Worm (Caenorhabditis elegans) whole organism, late embryonic: ENCODE measurements around the gene cdc-48.2.

Source experiments
- C38D4.7 ChIP-seq: fragments of 200-800 bp; sonication (Bioruptor generic); optimal IDR thresholded peaks from 2 replicates; lab custom pipeline; 2018; ENCODE audit warnings: mild to moderate bottlenecking, missing genetic modification characterization, moderate library complexity, missing compliant biosample characterization
- T23F11.4 ChIP-seq: fragments of 200-800 bp; sonication (Bioruptor generic); optimal IDR thresholded peaks from 2 replicates; lab custom pipeline; 2018; ENCODE audit warnings: mild to moderate bottlenecking, missing genetic modification characterization, missing compliant biosample characterization
- Y22D7AL.16 ChIP-seq: sonication (generic microtip); optimal IDR thresholded peaks from 2 replicates; lab custom pipeline; 2016; ENCODE audit warnings: missing genetic modification characterization, missing compliant biosample characterization
- ahr-1 ChIP-seq: sonication (generic microtip); optimal IDR thresholded peaks from 2 replicates; lab custom pipeline; 2016; ENCODE audit warnings: missing genetic modification characterization, missing compliant biosample characterization
- ama-1 ChIP-seq: fragments of 150-350 bp; optimal IDR thresholded peaks from 2 replicates; lab custom pipeline; 2014
- ceh-14 ChIP-seq: sonication (generic microtip); optimal IDR thresholded peaks from 2 replicates; lab custom pipeline; 2016; ENCODE audit warnings: missing genotype, missing genetic modification characterization, missing compliant biosample characterization
- ceh-19 ChIP-seq: fragments of 200-800 bp; sonication (Bioruptor generic); optimal IDR thresholded peaks from 2 replicates; lab custom pipeline; 2018; ENCODE audit warnings: mild to moderate bottlenecking, missing genetic modification characterization, missing compliant biosample characterization
- ceh-22 ChIP-seq: sonication (generic microtip); optimal IDR thresholded peaks from 2 replicates; lab custom pipeline; 2017; ENCODE audit warnings: missing biosample characterization, missing genetic modification characterization
- ceh-24 ChIP-seq: sonication (generic microtip); optimal IDR thresholded peaks from 2 replicates; lab custom pipeline; 2016; ENCODE audit warnings: mild to moderate bottlenecking, missing genetic modification characterization, missing compliant biosample characterization
- ceh-34 ChIP-seq: sonication (generic microtip); optimal IDR thresholded peaks from 2 replicates; lab custom pipeline; 2016; ENCODE audit warnings: mild to moderate bottlenecking, missing genetic modification characterization, missing compliant biosample characterization
- ceh-6 ChIP-seq: fragments of 200-800 bp; sonication (Bioruptor generic); optimal IDR thresholded peaks from 2 replicates; lab custom pipeline; 2018; ENCODE audit warnings: mild to moderate bottlenecking, missing genetic modification characterization, missing compliant biosample characterization
- che-1 ChIP-seq: sonication (generic microtip); optimal IDR thresholded peaks from 2 replicates; lab custom pipeline; 2016; ENCODE audit warnings: mild to moderate bottlenecking, missing genetic modification characterization, missing compliant biosample characterization
- dve-1 ChIP-seq: sonication (generic microtip); optimal IDR thresholded peaks from 2 replicates; lab custom pipeline; 2017; ENCODE audit warnings: antibody characterized with exemption, mild to moderate bottlenecking, missing genetic modification characterization, missing compliant biosample characterization
- elt-2 ChIP-seq: sonication (generic microtip); optimal IDR thresholded peaks from 2 replicates; lab custom pipeline; 2016; ENCODE audit warnings: missing genetic modification reagents, missing genetic modification characterization, missing compliant biosample characterization
- elt-4 ChIP-seq: sonication (generic microtip); optimal IDR thresholded peaks from 2 replicates; lab custom pipeline; 2016; ENCODE audit warnings: missing genetic modification characterization, missing compliant biosample characterization
- ets-4 ChIP-seq: sonication (generic microtip); optimal IDR thresholded peaks from 2 replicates; lab custom pipeline; 2016; ENCODE audit warnings: missing genetic modification characterization, missing compliant biosample characterization
- eyg-1 ChIP-seq: sonication (generic microtip); optimal IDR thresholded peaks from 2 replicates; lab custom pipeline; 2016; ENCODE audit warnings: missing genotype, missing genetic modification characterization, missing compliant biosample characterization
- fax-1 ChIP-seq: sonication (generic microtip); optimal IDR thresholded peaks from 2 replicates; lab custom pipeline; 2016; ENCODE audit warnings: missing genotype, missing genetic modification characterization, missing compliant biosample characterization
- fkh-10 ChIP-seq: fragments of 150-350 bp; optimal IDR thresholded peaks from 2 replicates; lab custom pipeline; 2014; ENCODE audit warnings: missing biosample characterization, missing genetic modification reagents, missing genetic modification characterization
- fkh-6 ChIP-seq: sonication (generic microtip); optimal IDR thresholded peaks from 2 replicates; lab custom pipeline; 2016; ENCODE audit warnings: missing genetic modification characterization, missing compliant biosample characterization
- gmeb-2 ChIP-seq: sonication (generic microtip); optimal IDR thresholded peaks from 2 replicates; lab custom pipeline; 2016; ENCODE audit warnings: missing genetic modification characterization, inconsistent platforms, missing compliant biosample characterization
- hlh-13 ChIP-seq: fragments of 200-800 bp; sonication (Bioruptor generic); optimal IDR thresholded peaks from 2 replicates; lab custom pipeline; 2018; ENCODE audit warnings: mild to moderate bottlenecking, missing genetic modification characterization, missing compliant biosample characterization
- hlh-15 ChIP-seq: sonication (generic microtip); optimal IDR thresholded peaks from 2 replicates; lab custom pipeline; 2016; ENCODE audit warnings: missing genetic modification characterization, missing compliant biosample characterization
- hlh-30 ChIP-seq: sonication (generic microtip); optimal IDR thresholded peaks from 2 replicates; lab custom pipeline; 2017; ENCODE audit warnings: antibody characterized with exemption, missing genetic modification characterization, missing compliant biosample characterization; ENCODE audit not compliant: insufficient read depth
- hlh-6 ChIP-seq: sonication (generic microtip); optimal IDR thresholded peaks from 2 replicates; lab custom pipeline; 2016; ENCODE audit warnings: missing genotype, missing genetic modification characterization, missing compliant biosample characterization
- hlh-8 ChIP-seq: sonication (generic microtip); optimal IDR thresholded peaks from 2 replicates; lab custom pipeline; 2016; ENCODE audit warnings: missing genotype, missing genetic modification characterization, missing compliant biosample characterization
- lim-6 ChIP-seq: sonication (generic microtip); optimal IDR thresholded peaks from 2 replicates; lab custom pipeline; 2016; ENCODE audit warnings: missing genetic modification characterization, missing compliant biosample characterization
- nfya-1 ChIP-seq: sonication (generic microtip); optimal IDR thresholded peaks from 2 replicates; lab custom pipeline; 2017; ENCODE audit warnings: missing genetic modification characterization, mild to moderate bottlenecking, missing compliant biosample characterization, antibody characterized with exemption, moderate library complexity
- nhr-232 ChIP-seq: sonication (generic microtip); optimal IDR thresholded peaks from 2 replicates; lab custom pipeline; 2016; ENCODE audit warnings: missing genetic modification characterization, missing compliant biosample characterization
- odd-2 ChIP-seq: sonication (generic microtip); optimal IDR thresholded peaks from 2 replicates; lab custom pipeline; 2017; ENCODE audit warnings: antibody characterized with exemption, mild to moderate bottlenecking, missing genetic modification characterization, missing compliant biosample characterization
- pqm-1 ChIP-seq: sonication (generic microtip); optimal IDR thresholded peaks from 2 replicates; lab custom pipeline; 2016; ENCODE audit warnings: missing genetic modification characterization, missing compliant biosample characterization
- pros-1 ChIP-seq: fragments of 150-350 bp; optimal IDR thresholded peaks from 2 replicates; lab custom pipeline; 2014; ENCODE audit warnings: missing biosample characterization, missing genetic modification reagents, missing genetic modification characterization
- rnt-1 ChIP-seq: sonication (generic microtip); optimal IDR thresholded peaks from 2 replicates; lab custom pipeline; 2016; ENCODE audit warnings: missing genetic modification characterization, missing compliant biosample characterization
- sdc-2 ChIP-seq: sonication (generic microtip); optimal IDR thresholded peaks from 2 replicates; lab custom pipeline; 2016; ENCODE audit warnings: missing genotype, missing genetic modification characterization, missing compliant biosample characterization
- sox-2 ChIP-seq: fragments of 200-800 bp; sonication (Bioruptor generic); IDR thresholded peaks from 2 replicates; pipeline ENCODE4 v1.3.6; 2022; ENCODE audit warnings: missing genetic modification reagents, missing genetic modification characterization, missing compliant biosample characterization
- tbx-2 ChIP-seq: sonication (generic microtip); optimal IDR thresholded peaks from 2 replicates; lab custom pipeline; 2016; ENCODE audit warnings: missing genetic modification characterization, missing compliant biosample characterization
- tbx-7 ChIP-seq: sonication (generic microtip); optimal IDR thresholded peaks from 2 replicates; lab custom pipeline; 2016; ENCODE audit warnings: missing genotype, missing genetic modification characterization, missing compliant biosample characterization
- ttx-3 ChIP-seq: sonication (generic microtip); optimal IDR thresholded peaks from 2 replicates; lab custom pipeline; 2016; ENCODE audit warnings: missing genetic modification reagents, missing genetic modification characterization, missing compliant biosample characterization
- unc-55 ChIP-seq: sonication (generic microtip); optimal IDR thresholded peaks from 2 replicates; lab custom pipeline; 2017; ENCODE audit warnings: missing biosample characterization, missing genetic modification reagents, missing genetic modification characterization
- unc-86 ChIP-seq: sonication (generic microtip); optimal IDR thresholded peaks from 2 replicates; lab custom pipeline; 2016; ENCODE audit warnings: missing genetic modification characterization, missing compliant biosample characterization
- zip-5 ChIP-seq: sonication (generic microtip); optimal IDR thresholded peaks from 2 replicates; lab custom pipeline; 2016; ENCODE audit warnings: missing genetic modification characterization, missing compliant biosample characterization
- ztf-16 ChIP-seq: sonication (generic microtip); optimal IDR thresholded peaks from 2 replicates; lab custom pipeline; 2017; ENCODE audit warnings: missing genetic modification characterization, missing compliant biosample characterization

Gene cdc-48.2

DNA sequence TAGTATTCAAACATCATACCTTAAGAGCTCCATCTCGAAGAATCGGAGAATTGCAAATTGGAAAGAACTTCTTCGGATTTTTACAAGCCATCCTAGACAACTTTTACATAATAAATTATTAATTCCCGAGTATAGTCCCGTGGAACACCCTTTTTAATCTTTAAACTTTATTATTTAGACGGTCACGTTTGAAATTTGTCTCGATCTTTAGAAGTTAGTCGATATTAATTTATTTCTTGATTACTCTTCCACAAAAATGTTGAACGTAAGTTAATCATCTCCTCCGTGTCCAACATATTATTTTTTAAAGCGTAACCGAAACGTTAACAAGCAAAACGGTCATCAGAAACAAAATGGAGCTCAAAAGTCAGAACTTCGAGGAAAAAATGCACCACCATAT is 35.2 kb downstream of the cdc-48.2 start, which contains the start of the genes decr-1.3 and T05C12.1:
Gene decr-1.3 (minus strand): TSS at position 101 of the 400 bp plus-strand sequence.
Gene T05C12.1 (plus strand): TSS at position 232 of the 400 bp plus-strand sequence.
- TF ChIP-seq nfya-1 (tag; lab: Kevin White, UChicago) = no peak
- no peak for TF ChIP-seq T23F11.4
- no peak for TF ChIP-seq pros-1 (tag; lab: Kevin White, UChicago)
- no peak for TF ChIP-seq ceh-22 (tag; lab: Kevin White, UChicago)
- TF ChIP-seq sox-2 = no peak
- no peak for TF ChIP-seq fax-1 (tag; lab: Kevin White, UChicago)
- no peak for TF ChIP-seq fkh-6 (tag; lab: Kevin White, UChicago)
- TF ChIP-seq nhr-232 (tag; lab: Kevin White, UChicago) = no peak
- TF ChIP-seq unc-55 (GFP tag; lab: Kevin White, UChicago) = no peak
- TF ChIP-seq pqm-1 (tag; lab: Kevin White, UChicago) = no peak
- TF ChIP-seq odd-2 (tag; lab: Kevin White, UChicago) = no peak
- TF ChIP-seq hlh-15 (tag; lab: Kevin White, UChicago) = no peak
- no peak for TF ChIP-seq fkh-10 (GFP tag; lab: Kevin White, UChicago)
- TF ChIP-seq Y22D7AL.16 (tag; lab: Kevin White, UChicago) = no peak
- no peak for TF ChIP-seq ceh-34 (tag; lab: Kevin White, UChicago)
- no peak for TF ChIP-seq tbx-7 (tag; lab: Kevin White, UChicago)
- no peak for TF ChIP-seq dve-1 (tag; lab: Kevin White, UChicago)

DNA sequence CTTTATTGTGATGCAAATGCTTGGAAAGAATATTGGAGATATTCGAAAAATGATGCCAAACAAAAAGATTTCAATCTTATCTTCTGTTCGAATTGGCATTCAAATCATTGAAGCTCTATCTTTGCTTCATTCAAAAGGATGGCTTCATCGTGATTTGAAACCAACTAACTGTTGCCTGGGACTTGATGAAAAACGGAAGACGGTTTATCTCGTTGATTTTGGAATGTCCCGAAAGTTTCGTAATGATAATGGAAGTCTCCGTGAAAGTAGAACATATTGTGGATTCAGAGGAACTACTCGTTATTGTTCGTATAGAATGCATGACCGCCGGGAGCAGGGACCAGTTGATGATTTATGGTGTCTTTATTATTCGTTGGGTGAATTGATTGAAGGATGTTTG is 35.9 kb downstream of the cdc-48.2 start:
- TF ChIP-seq ceh-14 (tag; lab: Kevin White, UChicago) (no peak), elt-4 (tag; lab: Kevin White, UChicago) (no peak), ahr-1 (no peak), fkh-6 (tag; lab: Kevin White, UChicago) (no peak), C38D4.7 (GFP tag; lab: Kevin White, UChicago) (no peak), hlh-6 (tag; lab: Kevin White, UChicago) (no peak), nhr-232 (tag; lab: Kevin White, UChicago) (no peak), gmeb-2 (tag; lab: Kevin White, UChicago) (no peak), che-1 (tag; lab: Kevin White, UChicago) (no peak), hlh-30 (tag; lab: Kevin White, UChicago) (no peak), unc-86 (tag; lab: Kevin White, UChicago) (no peak), sdc-2 (tag; lab: Kevin White, UChicago) (no peak), sox-2 (no peak), rnt-1 (tag; lab: Kevin White, UChicago) (no peak), eyg-1 (tag; lab: Kevin White, UChicago) (no peak), pqm-1 (tag; lab: Kevin White, UChicago) (no peak), elt-2 (no peak)

- no peak for TF ChIP-seq rnt-1 (tag; lab: Kevin White, UChicago)
- no peak for TF ChIP-seq ama-1 (lab: Kevin White, UChicago)
- no peak for TF ChIP-seq ttx-3 (tag; lab: Kevin White, UChicago)
- TF ChIP-seq ceh-22 (tag; lab: Kevin White, UChicago) = no peak
- no peak for TF ChIP-seq elt-2
- TF ChIP-seq T23F11.4 = no peak
- TF ChIP-seq fkh-6 (tag; lab: Kevin White, UChicago) = no peak
- TF ChIP-seq ztf-16 (tag; lab: Kevin White, UChicago) = no peak
- no peak for TF ChIP-seq hlh-13 (GFP tag; lab: Kevin White, UChicago)
Measured at ce11 chrII:8177095-8177494, 38.8 kb downstream of the cdc-48.2 start, which contains the start of gene acr-14. Gene acr-14, minus strand, starts transcription at chrII:8177195.

- TF ChIP-seq pqm-1 (tag; lab: Kevin White, UChicago) = no peak
- no peak for TF ChIP-seq ceh-6 (GFP tag; lab: Kevin White, UChicago)
- no peak for TF ChIP-seq ttx-3 (tag; lab: Kevin White, UChicago)
- no peak for TF ChIP-seq ceh-19 (GFP tag; lab: Kevin White, UChicago)
- TF ChIP-seq lim-6 (tag; lab: Kevin White, UChicago) = no peak
- no peak for TF ChIP-seq ahr-1
- no peak for TF ChIP-seq zip-5 (tag; lab: Kevin White, UChicago)
- no peak for TF ChIP-seq hlh-15 (tag; lab: Kevin White, UChicago)
- TF ChIP-seq tbx-2 (tag; lab: Kevin White, UChicago) = no peak
- TF ChIP-seq eyg-1 (tag; lab: Kevin White, UChicago) = no peak
- no peak for TF ChIP-seq ceh-24 (tag; lab: Kevin White, UChicago)
- no peak for TF ChIP-seq ets-4 (tag; lab: Kevin White, UChicago)
- no peak for TF ChIP-seq che-1 (tag; lab: Kevin White, UChicago)
- TF ChIP-seq dve-1 (tag; lab: Kevin White, UChicago) = no peak
- no peak for TF ChIP-seq hlh-8 (tag; lab: Kevin White, UChicago)
Measured at ce11 chrII:8178614-8179013, 40.3 kb downstream of the cdc-48.2 start.
